Fruit fly (Drosophila melanogaster): Measurements from ENCODE around the gene polo.
A peak's percentile ranks its signal among the peaks of the same experiment; 100 is the strongest.

polo gene

dm6 chr3L:20317751-20318150 is 8.3 kb downstream of the polo start:
- TF ChIP-seq CG4318 (GFP tag; optimal IDR thresholded peaks at IDR 0.05): no peak
- peak; percentile 69 for TF ChIP-seq svp (GFP tag)

DNA sequence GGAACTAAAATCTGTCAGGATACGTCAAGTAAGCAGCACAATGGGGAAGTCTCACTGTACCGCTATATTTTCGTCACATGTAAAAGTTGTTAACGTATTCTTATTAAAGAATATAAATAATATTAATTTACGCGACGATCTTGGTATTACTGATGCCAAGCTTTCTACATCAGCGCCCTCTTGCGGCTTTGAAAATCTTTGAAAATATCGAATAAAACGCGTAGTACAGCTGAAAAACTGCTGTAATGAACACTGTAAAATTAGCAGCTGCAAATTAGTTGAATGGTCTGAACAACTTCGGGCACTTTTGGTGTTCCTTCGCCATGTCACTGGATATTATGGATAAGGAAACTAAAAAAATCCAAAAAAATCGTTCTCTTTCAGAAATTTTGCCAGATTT is 10.6 kb downstream of the polo start:
- no peak for TF ChIP-seq Hr38 (GFP tag; optimal IDR thresholded peaks at IDR 0.05)
- no peak for TF ChIP-seq CG10669 (GFP tag; optimal IDR thresholded peaks at IDR 0.05)
- TF ChIP-seq Blimp-1 (GFP tag; optimal IDR thresholded peaks at IDR 0.05): no peak
- TF ChIP-seq ss (GFP tag; optimal IDR thresholded peaks at IDR 0.05): no peak
- no peak for TF ChIP-seq CG11762 (GFP tag; optimal IDR thresholded peaks at IDR 0.05; ENCODE audit: insufficient read depth)
- TF ChIP-seq Smox (GFP tag; optimal IDR thresholded peaks at IDR 0.05): no peak
- TF ChIP-seq dac (GFP tag; optimal IDR thresholded peaks at IDR 0.05): no peak

DNA sequence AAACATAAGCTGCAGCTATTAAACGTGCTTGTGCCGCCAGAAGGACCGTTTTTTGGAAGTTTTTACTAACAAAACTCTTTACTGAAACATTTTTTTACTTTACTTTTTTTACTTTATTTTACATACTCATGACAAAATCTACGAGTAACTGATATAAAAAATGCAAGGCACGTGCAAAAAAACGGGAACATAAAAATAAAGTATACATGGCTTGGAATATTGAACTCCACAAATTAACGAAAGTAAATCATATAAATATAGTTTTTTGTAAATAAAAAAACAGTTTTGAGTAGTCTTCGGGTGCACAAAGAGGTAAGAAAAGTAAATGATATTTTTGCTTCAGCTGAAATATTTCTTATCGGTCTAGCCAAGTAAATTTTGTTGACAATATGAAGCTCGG is 11.2 kb downstream of the polo start, which contains the start of gene Spn77Bb:
Gene Spn77Bb, plus strand, starts transcription at position 301 of the 400 bp plus-strand sequence.
- TF ChIP-seq Gug (GFP tag; IDR thresholded peaks at IDR 0.05): no peak
- no peak for TF ChIP-seq CG6276 (GFP tag; optimal IDR thresholded peaks at IDR 0.05)
- no peak for TF ChIP-seq CG6854 (GFP tag; optimal IDR thresholded peaks at IDR 0.05)
- no peak for TF ChIP-seq lz (GFP tag; optimal IDR thresholded peaks at IDR 0.05)
- no peak for TF ChIP-seq CG11902 (GFP tag; optimal IDR thresholded peaks at IDR 0.05)
- TF ChIP-seq Hr38 (GFP tag; optimal IDR thresholded peaks at IDR 0.05): no peak
- TF ChIP-seq CG32006 (GFP tag; optimal IDR thresholded peaks at IDR 0.05): no peak
- TF ChIP-seq svp (GFP tag): no peak
- TF ChIP-seq CG6792 (GFP tag; optimal IDR thresholded peaks at IDR 0.05): no peak
- TF ChIP-seq salr (GFP tag; optimal IDR thresholded peaks at IDR 0.05): no peak
- no peak for TF ChIP-seq CG1621 (tag; optimal IDR thresholded peaks at IDR 0.05)
- TF ChIP-seq Smox (GFP tag; optimal IDR thresholded peaks at IDR 0.05): no peak
- TF ChIP-seq pdm3 (GFP tag; optimal IDR thresholded peaks at IDR 0.05): no peak
- TF ChIP-seq CG31627 (GFP tag; optimal IDR thresholded peaks at IDR 0.05): no peak
- no peak for TF ChIP-seq eg (GFP tag; IDR thresholded peaks at IDR 0.05)
- no peak for TF ChIP-seq Hr4 (GFP tag; optimal IDR thresholded peaks at IDR 0.05)
- TF ChIP-seq vri (GFP tag; optimal IDR thresholded peaks at IDR 0.05): no peak

DNA sequence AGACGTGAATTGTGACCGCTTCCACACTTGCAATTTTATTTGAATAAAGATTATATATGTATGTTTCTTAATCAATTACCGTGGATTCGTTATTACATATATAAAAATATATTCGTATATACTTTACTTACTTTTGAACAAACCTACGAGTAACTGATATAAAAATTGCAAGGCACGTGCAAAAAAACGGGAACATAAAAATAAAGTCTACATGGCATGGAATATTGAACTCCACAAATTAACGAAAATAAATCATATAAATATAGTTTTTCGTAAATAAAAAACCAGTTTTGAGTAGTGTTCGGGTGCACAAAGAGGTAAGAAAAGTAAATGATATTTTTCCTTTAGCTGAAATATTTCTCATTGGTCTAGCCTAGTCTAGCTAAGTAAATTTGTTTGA is 32.9 kb downstream of the polo start, which contains the start of gene Spn77Bc:
Gene Spn77Bc, plus strand, starts transcription at position 301 of the 400 bp plus-strand sequence.
- no peak for TF ChIP-seq lz (GFP tag; optimal IDR thresholded peaks at IDR 0.05)

DNA sequence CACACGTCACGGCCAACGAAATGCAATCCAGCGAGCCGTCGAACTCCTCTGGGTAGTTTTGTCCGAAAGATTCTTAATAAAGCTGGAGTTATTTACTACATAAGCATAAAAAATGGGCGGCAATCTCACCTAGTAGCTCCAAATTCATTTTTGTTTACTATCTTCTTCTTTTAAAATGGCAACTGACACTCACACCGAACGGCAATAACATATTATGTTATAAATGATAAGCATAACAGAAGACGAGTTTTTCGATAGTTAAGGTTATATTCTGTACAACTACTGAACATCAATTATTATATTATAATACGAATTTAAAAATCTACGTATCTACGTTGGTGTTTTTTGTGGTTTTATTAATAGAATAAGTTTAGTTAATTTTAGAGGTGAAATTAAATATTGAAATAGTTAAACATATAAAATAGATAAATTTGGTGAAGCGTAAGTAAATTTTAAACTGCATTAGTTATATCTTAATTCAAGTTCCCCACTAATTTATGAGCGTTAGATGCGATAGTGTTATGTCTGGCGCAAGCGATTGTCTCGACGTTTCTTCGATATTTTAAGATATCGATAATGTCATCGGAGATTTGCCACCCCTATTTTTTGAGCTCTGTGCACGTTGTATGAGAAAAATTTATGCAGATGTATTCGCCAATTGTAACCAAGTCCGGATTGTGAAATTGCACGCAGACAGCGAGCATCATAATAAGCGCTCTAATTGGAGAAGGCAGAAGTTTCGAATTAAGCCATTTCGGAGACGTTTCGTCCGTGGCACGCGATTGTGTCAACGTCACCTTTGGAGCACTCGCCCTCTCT is 38.5 kb downstream of the polo start, which contains the start of the genes Rbbp5 and eRF1:
Gene Rbbp5, minus strand, starts transcription at position 181 of the 819 bp plus-strand sequence.
Gene eRF1, plus strand, starts transcription at position 594 of the 819 bp plus-strand sequence.
- TF ChIP-seq Eip93F (GFP tag; optimal IDR thresholded peaks at IDR 0.05): peak; percentile 24
- TF ChIP-seq CG6276 (GFP tag; optimal IDR thresholded peaks at IDR 0.05): peak; percentile 24
- TF ChIP-seq CG10669 (GFP tag; optimal IDR thresholded peaks at IDR 0.05): peak; percentile 34
- no peak for TF ChIP-seq vri (GFP tag; optimal IDR thresholded peaks at IDR 0.05)
- TF ChIP-seq CG8119 (GFP tag; IDR thresholded peaks at IDR 0.05): no peak
- TF ChIP-seq Met (GFP tag; optimal IDR thresholded peaks at IDR 0.05): peak; percentile 66
- peak; percentile 58 for TF ChIP-seq topi (GFP tag; optimal IDR thresholded peaks at IDR 0.05)
- peak; percentile 82 for TF ChIP-seq svp (GFP tag)
- peak; percentile 81 for TF ChIP-seq CG10631 (GFP tag; optimal IDR thresholded peaks at IDR 0.05)
- TF ChIP-seq Ets96B (tag; optimal IDR thresholded peaks at IDR 0.05): peak; percentile 53
- TF ChIP-seq Gug (GFP tag; IDR thresholded peaks at IDR 0.05): peak; percentile 51; the same call in 1 of the 2 replicates
- peak; percentile 64 for TF ChIP-seq CG6792 (GFP tag; optimal IDR thresholded peaks at IDR 0.05)
- TF ChIP-seq net (GFP tag; optimal IDR thresholded peaks at IDR 0.05): peak; percentile 53
- TF ChIP-seq CG8632 (GFP tag; optimal IDR thresholded peaks at IDR 0.05): peak; percentile 45
- TF ChIP-seq CG9139 (GFP tag; optimal IDR thresholded peaks at IDR 0.05): peak; percentile 4
- no peak for TF ChIP-seq CG6163 (GFP tag; IDR thresholded peaks at IDR 0.05)
- peak; percentile 72 for TF ChIP-seq cyc (GFP tag; optimal IDR thresholded peaks at IDR 0.05)
- TF ChIP-seq Blimp-1 (GFP tag; optimal IDR thresholded peaks at IDR 0.05): no peak
- TF ChIP-seq spab (GFP tag; optimal IDR thresholded peaks at IDR 0.05): no peak
- peak; percentile 71 for TF ChIP-seq Smox (GFP tag; optimal IDR thresholded peaks at IDR 0.05)
- peak; percentile 69 for TF ChIP-seq Sox102F (GFP tag; optimal IDR thresholded peaks at IDR 0.05)
- TF ChIP-seq fd59A (GFP tag; optimal IDR thresholded peaks at IDR 0.05): no peak
- peak; percentile 76 for TF ChIP-seq esn (GFP tag; optimal IDR thresholded peaks at IDR 0.05)
- peak; percentile 72 for TF ChIP-seq CG31627 (GFP tag; optimal IDR thresholded peaks at IDR 0.05)
- TF ChIP-seq CG11902 (GFP tag; optimal IDR thresholded peaks at IDR 0.05): peak; percentile 60
- peak; percentile 33 for TF ChIP-seq Eip75B (GFP tag; optimal IDR thresholded peaks at IDR 0.05)
- no peak for TF ChIP-seq Hr39 (GFP tag; optimal IDR thresholded peaks at IDR 0.05)
- TF ChIP-seq Hr4 (GFP tag; optimal IDR thresholded peaks at IDR 0.05): peak; percentile 73
- TF ChIP-seq Sox14 (GFP tag; optimal IDR thresholded peaks at IDR 0.05): peak; percentile 46
